Fruit fly (Drosophila melanogaster) whole organism, embryonic: ENCODE results near the gene CG9132.

Experiments used
- ATbp ChIP-seq: fragments of 200-800 bp; sonication (Bioruptor generic); optimal IDR thresholded peaks from 2 replicates; lab custom pipeline; 2017; ENCODE audit warnings: missing biosample characterization, mild to moderate bottlenecking, missing genetic modification characterization, missing genetic modification reagents
- Abd-B ChIP-seq: fragments of 200-800 bp; sonication (Bioruptor generic); optimal IDR thresholded peaks from 2 replicates; lab custom pipeline; 2018; ENCODE audit warnings: missing biosample characterization, mild to moderate bottlenecking, missing genetic modification characterization, moderate library complexity
- Atf6 ChIP-seq: fragments of 200-800 bp; sonication (Bioruptor generic); IDR thresholded peaks from 2 replicates; pipeline ENCODE4 v1.3.6; 2022; ENCODE audit warnings: missing biosample characterization, missing genetic modification characterization
- BEAF-32 ChIP-seq: fragments of 200-800 bp; sonication (Bioruptor generic); optimal IDR thresholded peaks from 3 replicates; lab custom pipeline; 2017; ENCODE audit warnings: missing biosample characterization, missing genetic modification characterization, mild to moderate bottlenecking, moderate library complexity, missing genetic modification reagents
- Blimp-1 ChIP-seq: fragments of 200-800 bp; sonication (Bioruptor generic); optimal IDR thresholded peaks from 3 replicates; lab custom pipeline; 2018; ENCODE audit warnings: missing biosample characterization, missing genetic modification characterization, mild to moderate bottlenecking, moderate library complexity, missing genetic modification reagents
- CG10209 ChIP-seq: fragments of 200-800 bp; sonication (Bioruptor generic); optimal IDR thresholded peaks from 3 replicates; lab custom pipeline; 2017; ENCODE audit warnings: missing biosample characterization, mild to moderate bottlenecking, missing genetic modification characterization, missing genetic modification reagents
- CG11247 ChIP-seq: fragments of 200-800 bp; sonication (Bioruptor generic); IDR thresholded peaks from 2 replicates; pipeline ENCODE4 v1.3.6; 2022; ENCODE audit warnings: missing biosample characterization, missing genetic modification characterization
- CG11504 ChIP-seq: fragments of 200-800 bp; sonication (Bioruptor generic); optimal IDR thresholded peaks from 3 replicates; lab custom pipeline; 2019; ENCODE audit warnings: missing biosample characterization, mild to moderate bottlenecking, missing genetic modification characterization, moderate library complexity
- CG12391 ChIP-seq: fragments of 200-800 bp; sonication (Bioruptor generic); optimal IDR thresholded peaks from 3 replicates; lab custom pipeline; 2018; ENCODE audit warnings: missing biosample characterization, mild to moderate bottlenecking, missing genetic modification characterization, moderate library complexity
- CG16815 ChIP-seq: fragments of 200-800 bp; sonication (Bioruptor generic); optimal IDR thresholded peaks from 3 replicates; lab custom pipeline; 2017; ENCODE audit warnings: missing biosample characterization, mild to moderate bottlenecking, missing genetic modification characterization
- CG2116 ChIP-seq: fragments of 200-800 bp; sonication (Bioruptor generic); optimal IDR thresholded peaks from 3 replicates; lab custom pipeline; 2018; ENCODE audit warnings: missing biosample characterization, mild to moderate bottlenecking, missing genetic modification characterization
- CG2120 ChIP-seq: fragments of 200-800 bp; sonication (Bioruptor generic); optimal IDR thresholded peaks from 3 replicates; lab custom pipeline; 2016; ENCODE audit warnings: missing biosample characterization, missing genetic modification characterization
- CG34422 ChIP-seq: fragments of 200-800 bp; sonication (Bioruptor generic); IDR thresholded peaks from 3 replicates; pipeline ENCODE4 v1.3.6; 2022; ENCODE audit warnings: missing biosample characterization, missing genetic modification characterization
- CG4328 ChIP-seq: fragments of 200-800 bp; sonication (Bioruptor generic); optimal IDR thresholded peaks from 3 replicates; lab custom pipeline; 2017; ENCODE audit warnings: missing biosample characterization, missing genetic modification reagents, missing genetic modification characterization
- CG4360 ChIP-seq: fragments of 200-800 bp; sonication (Bioruptor generic); IDR thresholded peaks from 2 replicates; pipeline ENCODE4 v1.3.6; 2022; ENCODE audit warnings: missing biosample characterization, missing genetic modification characterization
- CG7556 ChIP-seq: fragments of 200-800 bp; sonication (Bioruptor generic); optimal IDR thresholded peaks from 2 replicates; lab custom pipeline; 2017; ENCODE audit warnings: missing biosample characterization, mild to moderate bottlenecking, missing genetic modification characterization
- CG7839 ChIP-seq: fragments of 200-800 bp; sonication (Bioruptor generic); optimal IDR thresholded peaks from 3 replicates; lab custom pipeline; 2018; ENCODE audit warnings: missing biosample characterization, mild to moderate bottlenecking, missing genetic modification characterization, moderate library complexity
- CHES-1-like ChIP-seq: fragments of 200-800 bp; sonication (Bioruptor generic); optimal IDR thresholded peaks from 2 replicates; lab custom pipeline; 2016; ENCODE audit warnings: missing biosample characterization, missing genetic modification characterization
- CoRest ChIP-seq: fragments of 200-800 bp; sonication (Bioruptor generic); optimal IDR thresholded peaks from 3 replicates; lab custom pipeline; 2018; ENCODE audit warnings: missing biosample characterization, mild to moderate bottlenecking, missing genetic modification characterization, moderate library complexity
- CrebB ChIP-seq: fragments of 200-800 bp; sonication (Bioruptor generic); optimal IDR thresholded peaks from 3 replicates; lab custom pipeline; 2018; ENCODE audit warnings: missing biosample characterization, mild to moderate bottlenecking, missing genetic modification characterization
- Dip2 ChIP-seq: fragments of 200-800 bp; sonication (Bioruptor generic); IDR thresholded peaks from 2 replicates; pipeline ENCODE4 v1.3.6; 2022; ENCODE audit warnings: missing biosample characterization, missing genetic modification characterization
- Doc2 ChIP-seq: fragments of 200-800 bp; sonication (Bioruptor generic); IDR thresholded peaks from 2 replicates; pipeline ENCODE4 v1.3.6; 2022; ENCODE audit warnings: missing biosample characterization, missing genetic modification characterization
- Drgx ChIP-seq: fragments of 200-800 bp; sonication (Bioruptor generic); IDR thresholded peaks from 2 replicates; pipeline ENCODE4 v1.3.6; 2022; ENCODE audit warnings: missing biosample characterization, missing genetic modification characterization
- Ets65A ChIP-seq: fragments of 200-800 bp; sonication (Bioruptor generic); peaks from one replicate; lab custom pipeline; 2016; ENCODE audit warnings: missing biosample characterization, missing genetic modification characterization
- Fer1 ChIP-seq: fragments of 200-800 bp; sonication (Bioruptor generic); optimal IDR thresholded peaks from 2 replicates; lab custom pipeline; 2017; ENCODE audit warnings: missing biosample characterization, mild to moderate bottlenecking, missing genetic modification characterization
- Gug ChIP-seq: fragments of 200-800 bp; sonication (Bioruptor generic); IDR thresholded peaks from 4 replicates; pipeline ENCODE4 v1.3.6; 2022; ENCODE audit warnings: missing biosample characterization, missing genetic modification characterization
- Hmx ChIP-seq: fragments of 200-800 bp; sonication (Bioruptor generic); optimal IDR thresholded peaks from 2 replicates; lab custom pipeline; 2016; ENCODE audit warnings: missing biosample characterization, missing genetic modification characterization
- Hr78 ChIP-seq, 2 experiments: fragments of 200-800 bp in 1 of 2; fragments of >200 bp in 1 of 2; sonication (Bioruptor generic) in 1 of 2; optimal IDR thresholded peaks; 2 replicates each; lab custom pipeline; 2017 to 2019; ENCODE audit warnings: missing biosample characterization in 2 of 2, missing genetic modification characterization in 2 of 2, mild to moderate bottlenecking in 1 of 2, moderate library complexity in 1 of 2
- Med ChIP-seq: fragments of 200-800 bp; sonication (Bioruptor generic); peaks from one replicate; lab custom pipeline; 2016; ENCODE audit warnings: missing biosample characterization, missing genetic modification characterization, mild to moderate bottlenecking, inconsistent platforms, moderate library complexity
- NfI ChIP-seq: fragments of 200-800 bp; sonication (Bioruptor generic); optimal IDR thresholded peaks from 3 replicates; lab custom pipeline; 2018; ENCODE audit warnings: missing biosample characterization, mild to moderate bottlenecking, missing genetic modification characterization, moderate library complexity
- PHDP ChIP-seq: fragments of 200-800 bp; sonication (Bioruptor generic); optimal IDR thresholded peaks from 3 replicates; lab custom pipeline; 2018; ENCODE audit warnings: missing biosample characterization, mild to moderate bottlenecking, missing genetic modification characterization, moderate library complexity
- Sox102F ChIP-seq: fragments of 200-800 bp; sonication (Bioruptor generic); optimal IDR thresholded peaks from 2 replicates; lab custom pipeline; 2018; ENCODE audit warnings: missing biosample characterization, mild to moderate bottlenecking, missing genetic modification characterization, moderate library complexity
- Xbp1 ChIP-seq: fragments of 200-800 bp; sonication (Bioruptor generic); optimal IDR thresholded peaks from 3 replicates; lab custom pipeline; 2016; ENCODE audit warnings: missing biosample characterization, mild to moderate bottlenecking, missing genetic modification characterization
- Xrp1 ChIP-seq: fragments of 200-800 bp; sonication (Bioruptor generic); IDR thresholded peaks from 2 replicates; pipeline ENCODE4 v1.3.6; 2022; ENCODE audit warnings: missing biosample characterization, missing genetic modification characterization
- dm ChIP-seq: fragments of 200-800 bp; sonication (Bioruptor generic); optimal IDR thresholded peaks from 3 replicates; lab custom pipeline; 2016; ENCODE audit warnings: missing biosample characterization, missing genetic modification characterization
- dmrt99B ChIP-seq: fragments of 200-800 bp; sonication (Bioruptor generic); optimal IDR thresholded peaks from 2 replicates; lab custom pipeline; 2018; ENCODE audit warnings: missing biosample characterization, mild to moderate bottlenecking, missing genetic modification characterization, moderate library complexity
- ems ChIP-seq: fragments of 200-800 bp; sonication (Bioruptor generic); optimal IDR thresholded peaks from 3 replicates; lab custom pipeline; 2016; ENCODE audit warnings: missing biosample characterization, missing genetic modification characterization
- gce ChIP-seq: fragments of 200-800 bp; sonication (Bioruptor generic); IDR thresholded peaks from 3 replicates; pipeline ENCODE4 v1.3.6; 2022; ENCODE audit warnings: missing biosample characterization, missing genetic modification characterization
- hkb ChIP-seq, 2 experiments: fragments of 200-800 bp in 1 of 2; fragments of >200 bp in 1 of 2; sonication (Bioruptor generic) in 1 of 2; IDR thresholded peaks in 1 of 2; optimal IDR thresholded peaks in 1 of 2; 2 replicates each; pipeline versions ENCODE4 v1.3.6 to Lab custom; 2017 to 2022; ENCODE audit warnings: missing biosample characterization in 1 of 2, missing genetic modification characterization in 1 of 2
- ind ChIP-seq: fragments of 200-800 bp; sonication (Bioruptor generic); optimal IDR thresholded peaks from 3 replicates; lab custom pipeline; 2016; ENCODE audit warnings: missing biosample characterization, missing genetic modification characterization
- lab ChIP-seq: fragments of 200-800 bp; sonication (Bioruptor generic); optimal IDR thresholded peaks from 3 replicates; lab custom pipeline; 2017; ENCODE audit warnings: missing biosample characterization, missing genetic modification characterization, mild to moderate bottlenecking, moderate library complexity, missing genetic modification reagents
- row ChIP-seq: fragments of 200-800 bp; sonication (Bioruptor generic); IDR thresholded peaks from 3 replicates; pipeline ENCODE4 v1.3.6; 2022; ENCODE audit warnings: missing biosample characterization, missing genetic modification characterization
- run ChIP-seq: fragments of 200-800 bp; sonication (Bioruptor generic); optimal IDR thresholded peaks from 3 replicates; lab custom pipeline; 2018; ENCODE audit warnings: missing biosample characterization, mild to moderate bottlenecking, missing genetic modification characterization
- scrt ChIP-seq: fragments of 200-800 bp; sonication (Bioruptor generic); optimal IDR thresholded peaks from 2 replicates; lab custom pipeline; 2018; ENCODE audit warnings: missing biosample characterization, mild to moderate bottlenecking, missing genetic modification characterization, moderate library complexity
- tap ChIP-seq: fragments of 200-800 bp; optimal IDR thresholded peaks from 3 replicates; lab custom pipeline; 2019; ENCODE audit warnings: missing biosample characterization, mild to moderate bottlenecking, missing genetic modification characterization, moderate library complexity
- tin ChIP-seq: fragments of 200-800 bp; sonication (Bioruptor generic); optimal IDR thresholded peaks from 3 replicates; lab custom pipeline; 2016; ENCODE audit warnings: missing biosample characterization, missing genetic modification characterization
- tup ChIP-seq: fragments of 200-800 bp; sonication (Bioruptor generic); optimal IDR thresholded peaks from 2 replicates; lab custom pipeline; 2016; ENCODE audit warnings: missing biosample characterization, mild to moderate bottlenecking, missing genetic modification characterization, moderate library complexity
- vvl ChIP-seq: fragments of 200-800 bp; sonication (Bioruptor generic); IDR thresholded peaks from 2 replicates; pipeline ENCODE4 v1.3.6; 2022; ENCODE audit warnings: missing biosample characterization, missing genetic modification characterization
- wek ChIP-seq: fragments of 200-800 bp; sonication (Bioruptor generic); optimal IDR thresholded peaks from 3 replicates; lab custom pipeline; 2018; ENCODE audit warnings: missing biosample characterization, mild to moderate bottlenecking, missing genetic modification characterization, moderate library complexity

Gene CG9132

DNA sequence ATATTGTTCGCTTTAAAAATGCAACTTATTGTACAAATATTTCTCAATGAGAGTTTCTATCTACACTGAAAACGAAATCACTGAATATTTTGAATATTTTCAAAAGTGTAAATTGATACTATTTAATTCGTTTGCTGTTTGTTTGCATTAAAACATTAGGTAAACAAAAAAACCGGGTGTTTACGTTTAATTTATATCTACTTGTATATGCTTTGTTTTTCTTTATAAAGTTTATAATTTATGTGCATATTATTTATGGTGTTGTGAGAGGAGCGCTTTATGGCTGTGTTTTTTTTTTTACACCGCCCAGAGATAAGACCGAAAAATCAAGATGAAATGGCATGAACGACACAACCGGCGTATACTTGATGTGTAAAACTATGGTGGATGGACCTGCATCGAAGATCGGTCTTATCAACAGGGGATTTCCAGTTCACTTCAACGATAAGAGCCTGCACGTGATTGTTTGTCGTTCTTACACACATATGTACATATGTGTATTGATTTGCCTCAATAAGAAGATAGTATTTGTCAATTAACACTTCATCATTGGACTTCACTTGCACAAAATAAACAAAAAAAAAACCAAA, 29.0 kb upstream of the CG9132 start (continued):
- TF ChIP-seq wek (GFP tag; lab: Kevin White, UChicago) (no peak), CG7839 (tag; lab: Kevin White, UChicago) (peak; percentile 18), vvl (GFP tag; lab: Robert Waterston, UW) (peak; percentile 53), CG2116 (GFP tag; lab: Kevin White, UChicago) (no peak), Atf6 (GFP tag; lab: Robert Waterston, UW) (peak; percentile 25; the same call in 1 of the 2 replicates), dmrt99B (tag; lab: Kevin White, UChicago) (peak; percentile 27), Blimp-1 (GFP tag; lab: Kevin White, UChicago) (peak; percentile 6), Ets65A (GFP tag; lab: Kevin White, UChicago) (peak; percentile 31), tap (tag; lab: Kevin White, UChicago) (no peak), scrt (GFP tag; lab: Kevin White, UChicago) (no peak), CG2120 (peak; percentile 35), Fer1 (GFP tag; lab: Kevin White, UChicago) (peak; percentile 19), CG12391 (tag; lab: Kevin White, UChicago) (peak; percentile 4), Abd-B (GFP tag; lab: Kevin White, UChicago) (peak; percentile 20), run (no peak), Doc2 (GFP tag; lab: Robert Waterston, UW) (no peak), hkb (optimal IDR thresholded peaks at IDR 0.05; lab: Kevin White, UChicago) (no peak), hkb (GFP tag; IDR thresholded peaks at IDR 0.05; lab: Robert Waterston, UW) (peak; percentile 28; the same call in 1 of the 2 replicates), ATbp (GFP tag; lab: Kevin White, UChicago) (no peak), CHES-1-like (GFP tag; lab: Kevin White, UChicago) (no peak), Drgx (GFP tag; lab: Robert Waterston, UW) (peak; percentile 13; the same call in 1 of the 2 replicates), NfI (GFP tag; lab: Kevin White, UChicago) (no peak), tup (GFP tag; lab: Kevin White, UChicago) (no peak), PHDP (tag; lab: Kevin White, UChicago) (peak; percentile 33), row (GFP tag; lab: Robert Waterston, UW) (peak; percentile 31; the same call in 1 of the 3 replicates), Xrp1 (GFP tag; lab: Robert Waterston, UW) (peak; percentile 17; the same call in 1 of the 2 replicates), lab (GFP tag; lab: Kevin White, UChicago) (peak; percentile 23), CG7556 (GFP tag; lab: Kevin White, UChicago) (peak; percentile 4), CG4328 (GFP tag; lab: Kevin White, UChicago) (no peak), gce (no peak), dm (GFP tag; lab: Kevin White, UChicago) (no peak), CG10209 (no peak), tin (GFP tag; lab: Kevin White, UChicago) (no peak), CoRest (peak; percentile 2), CG16815 (GFP tag; lab: Kevin White, UChicago) (no peak), CG11504 (tag; lab: Kevin White, UChicago) (peak; percentile 35), Dip2 (GFP tag; lab: Robert Waterston, UW) (no peak), Sox102F (GFP tag; lab: Kevin White, UChicago) (peak; percentile 55)

DNA sequence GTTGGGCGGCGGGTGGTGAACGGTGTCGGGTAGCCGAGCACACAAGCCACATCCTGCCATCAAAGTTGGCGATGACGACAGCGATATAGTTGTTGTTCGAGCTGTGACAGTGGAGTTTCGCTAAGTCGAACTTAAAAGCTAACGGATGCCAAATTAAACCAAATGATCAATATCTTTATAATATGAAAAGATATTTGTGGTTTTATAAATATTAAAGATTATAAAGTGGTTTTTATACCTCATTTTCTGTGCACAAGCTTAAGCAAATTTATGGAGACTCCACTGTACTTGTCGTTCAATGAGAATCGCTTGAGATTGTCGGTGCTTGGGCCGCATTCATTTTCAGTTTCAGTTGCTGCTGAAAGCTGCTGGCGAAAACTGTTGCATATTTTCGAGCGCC, 21.6 kb upstream of the CG9132 start:
- TF ChIP-seq ind (GFP tag; lab: Kevin White, UChicago): peak; percentile 19
- TF ChIP-seq BEAF-32: no peak
- no peak for TF ChIP-seq CG4360
- no peak for TF ChIP-seq CrebB (tag; lab: Kevin White, UChicago)
- peak; percentile 77 for TF ChIP-seq CG11504 (tag; lab: Kevin White, UChicago)
- TF ChIP-seq Gug (GFP tag; lab: Robert Waterston, UW): peak; percentile 16; the same call in 1 of the 4 replicates
- no peak for TF ChIP-seq Hr78 (GFP tag; optimal IDR thresholded peaks at IDR 0.05; lab: Kevin White, UChicago)
- no peak for TF ChIP-seq ems
- peak; percentile 38; the same call in 1 of the 3 replicates for TF ChIP-seq CG34422
- peak; percentile 32 for TF ChIP-seq Med
- TF ChIP-seq CG11247 (GFP tag; lab: Robert Waterston, UW): no peak
- TF ChIP-seq Hmx (GFP tag; lab: Kevin White, UChicago): no peak
- peak; percentile 46 for TF ChIP-seq Xbp1 (GFP tag; lab: Kevin White, UChicago)
